Fruit fly (Drosophila melanogaster) whole organism, embryonic: ENCODE data around the gene fiz.

ENCODE experiments used
- Abd-B ChIP-seq: fragments of 200-800 bp; sonication (Bioruptor generic); optimal IDR thresholded peaks from 2 replicates; lab custom pipeline; 2018; ENCODE audit warnings: missing biosample characterization, mild to moderate bottlenecking, missing genetic modification characterization, moderate library complexity
- BEAF-32 ChIP-seq: fragments of 200-800 bp; sonication (Bioruptor generic); optimal IDR thresholded peaks from 3 replicates; lab custom pipeline; 2017; ENCODE audit warnings: missing biosample characterization, missing genetic modification characterization, mild to moderate bottlenecking, moderate library complexity, missing genetic modification reagents
- Bgb ChIP-seq: fragments of 200-800 bp; sonication (Bioruptor generic); IDR thresholded peaks from 2 replicates; pipeline ENCODE4 v1.3.6; 2022; ENCODE audit warnings: missing biosample characterization, missing genetic modification characterization; ENCODE audit not compliant: partially characterized antibody
- CG1024 ChIP-seq: fragments of 200-800 bp; sonication (Bioruptor generic); IDR thresholded peaks from 2 replicates; pipeline ENCODE4 v1.3.6; 2022; ENCODE audit warnings: missing biosample characterization, missing genetic modification characterization
- CG12236 ChIP-seq: fragments of 200-800 bp; sonication (Bioruptor generic); optimal IDR thresholded peaks from 2 replicates; lab custom pipeline; 2016; ENCODE audit warnings: missing biosample characterization, missing genetic modification characterization
- CG12942 ChIP-seq: fragments of 200-800 bp; sonication (Bioruptor generic); optimal IDR thresholded peaks from 3 replicates; lab custom pipeline; 2016; ENCODE audit warnings: missing biosample characterization, missing genetic modification characterization
- CG14710 ChIP-seq: fragments of 200-800 bp; sonication (Bioruptor generic); optimal IDR thresholded peaks from 3 replicates; lab custom pipeline; 2019; ENCODE audit warnings: missing biosample characterization, mild to moderate bottlenecking, missing genetic modification characterization, moderate library complexity
- CG15696 ChIP-seq: fragments of 200-800 bp; sonication (Bioruptor generic); optimal IDR thresholded peaks from 2 replicates; lab custom pipeline; 2019; ENCODE audit warnings: missing biosample characterization, mild to moderate bottlenecking, missing genetic modification characterization, moderate library complexity
- CG1602 ChIP-seq: fragments of 200-800 bp; sonication (Bioruptor generic); optimal IDR thresholded peaks from 3 replicates; lab custom pipeline; 2016; ENCODE audit warnings: missing biosample characterization, missing genetic modification characterization
- CG17802 ChIP-seq: fragments of 200-800 bp; sonication (Bioruptor generic); optimal IDR thresholded peaks from 2 replicates; lab custom pipeline; 2018; ENCODE audit warnings: missing biosample characterization, mild to moderate bottlenecking, missing genetic modification characterization, moderate library complexity
- CG17912 ChIP-seq: fragments of 200-800 bp; sonication (Bioruptor generic); optimal IDR thresholded peaks from 2 replicates; lab custom pipeline; 2018; ENCODE audit warnings: missing biosample characterization, mild to moderate bottlenecking, missing genetic modification characterization
- CG3163 ChIP-seq: fragments of 200-800 bp; sonication (Bioruptor generic); optimal IDR thresholded peaks from 3 replicates; lab custom pipeline; 2016; ENCODE audit warnings: missing biosample characterization, missing genetic modification characterization
- CG33557 ChIP-seq: fragments of 200-800 bp; sonication (Bioruptor generic); optimal IDR thresholded peaks from 2 replicates; lab custom pipeline; 2019; ENCODE audit warnings: missing biosample characterization, mild to moderate bottlenecking, missing genetic modification characterization, moderate library complexity
- CG4282 ChIP-seq: fragments of 200-800 bp; sonication (Bioruptor generic); optimal IDR thresholded peaks from 2 replicates; lab custom pipeline; 2016; ENCODE audit warnings: missing biosample characterization, missing genetic modification characterization
- CG5245 ChIP-seq: fragments of 200-800 bp; sonication (Bioruptor generic); optimal IDR thresholded peaks from 3 replicates; lab custom pipeline; 2016; ENCODE audit warnings: missing biosample characterization, missing genetic modification characterization
- CG7928 ChIP-seq: fragments of 200-800 bp; sonication (Bioruptor generic); optimal IDR thresholded peaks from 2 replicates; lab custom pipeline; 2017; ENCODE audit warnings: missing biosample characterization, mild to moderate bottlenecking, missing genetic modification characterization
- CG8281 ChIP-seq: fragments of 200-800 bp; sonication (Bioruptor generic); optimal IDR thresholded peaks from 2 replicates; lab custom pipeline; 2018; ENCODE audit warnings: missing biosample characterization, mild to moderate bottlenecking, missing genetic modification characterization, moderate library complexity
- CrebB ChIP-seq: fragments of 200-800 bp; sonication (Bioruptor generic); optimal IDR thresholded peaks from 3 replicates; lab custom pipeline; 2018; ENCODE audit warnings: missing biosample characterization, mild to moderate bottlenecking, missing genetic modification characterization
- Deaf1 ChIP-seq: fragments of 200-800 bp; optimal IDR thresholded peaks from 3 replicates; lab custom pipeline; 2019; ENCODE audit warnings: missing biosample characterization, mild to moderate bottlenecking, missing genetic modification characterization, moderate library complexity
- Doc2 ChIP-seq: fragments of 200-800 bp; sonication (Bioruptor generic); IDR thresholded peaks from 2 replicates; pipeline ENCODE4 v1.3.6; 2022; ENCODE audit warnings: missing biosample characterization, missing genetic modification characterization
- Ets97D ChIP-seq: fragments of 200-800 bp; sonication (Bioruptor generic); optimal IDR thresholded peaks from 3 replicates; lab custom pipeline; 2016; ENCODE audit warnings: missing biosample characterization, missing genetic modification characterization
- HLH54F ChIP-seq: fragments of 200-800 bp; sonication (Bioruptor generic); optimal IDR thresholded peaks from 3 replicates; lab custom pipeline; 2016; ENCODE audit warnings: missing biosample characterization, missing genetic modification characterization
- Hr78 ChIP-seq, 2 experiments: fragments of 200-800 bp in 1 of 2; fragments of >200 bp in 1 of 2; sonication (Bioruptor generic) in 1 of 2; optimal IDR thresholded peaks; 2 replicates each; lab custom pipeline; 2017 to 2019; ENCODE audit warnings: missing biosample characterization in 2 of 2, missing genetic modification characterization in 2 of 2, mild to moderate bottlenecking in 1 of 2, moderate library complexity in 1 of 2
- Lim3 ChIP-seq: fragments of 200-800 bp; sonication (Bioruptor generic); IDR thresholded peaks from 2 replicates; pipeline ENCODE4 v1.3.6; 2022; ENCODE audit warnings: missing biosample characterization, missing genetic modification characterization
- Nf-YA ChIP-seq: fragments of 200-800 bp; sonication (Bioruptor generic); IDR thresholded peaks from 2 replicates; pipeline ENCODE4 v1.3.6; 2022; ENCODE audit warnings: missing biosample characterization, missing genetic modification characterization
- Sin3A ChIP-seq: fragments of >200 bp; optimal IDR thresholded peaks from 2 replicates; lab custom pipeline; 2018
- Sox102F ChIP-seq: fragments of 200-800 bp; sonication (Bioruptor generic); optimal IDR thresholded peaks from 2 replicates; lab custom pipeline; 2018; ENCODE audit warnings: missing biosample characterization, mild to moderate bottlenecking, missing genetic modification characterization, moderate library complexity
- Spps ChIP-seq: fragments of 200-800 bp; sonication (Bioruptor generic); optimal IDR thresholded peaks from 2 replicates; lab custom pipeline; 2018; ENCODE audit warnings: missing biosample characterization, mild to moderate bottlenecking, missing genetic modification characterization
- Usf ChIP-seq: fragments of 200-800 bp; sonication (Bioruptor generic); optimal IDR thresholded peaks from 2 replicates; lab custom pipeline; 2017; ENCODE audit warnings: missing genotype, missing biosample characterization, missing genetic modification characterization
- al ChIP-seq: fragments of 200-800 bp; sonication (Bioruptor generic); IDR thresholded peaks from 2 replicates; pipeline ENCODE4 v1.3.6; 2022; ENCODE audit warnings: missing biosample characterization, missing genetic modification characterization
- bbx ChIP-seq: fragments of 200-800 bp; sonication (Bioruptor generic); IDR thresholded peaks from 2 replicates; pipeline ENCODE4 v1.3.6; 2022; ENCODE audit warnings: missing biosample characterization, missing genetic modification characterization; ENCODE audit not compliant: partially characterized antibody
- chm ChIP-seq: fragments of 200-800 bp; sonication (Bioruptor generic); IDR thresholded peaks from 2 replicates; pipeline ENCODE4 v1.3.6; 2022; ENCODE audit warnings: missing biosample characterization, missing genetic modification characterization
- chn ChIP-seq: fragments of 200-800 bp; sonication (Bioruptor generic); optimal IDR thresholded peaks from 2 replicates; lab custom pipeline; 2016; ENCODE audit warnings: missing biosample characterization, missing genetic modification characterization
- croc ChIP-seq: fragments of 200-800 bp; sonication (Bioruptor generic); conservative IDR thresholded peaks from 3 replicates; pipeline ENCODE4 v1.3.6; 2022; ENCODE audit warnings: missing biosample characterization, missing genetic modification characterization
- eve ChIP-seq, 2 experiments: fragments of >200 bp; optimal IDR thresholded peaks; 2 replicates each; lab custom pipeline; 2017; ENCODE audit warnings: missing biosample characterization in 2 of 2, missing genetic modification characterization in 2 of 2
- fd3F ChIP-seq: fragments of 200-800 bp; sonication (Bioruptor generic); optimal IDR thresholded peaks from 2 replicates; lab custom pipeline; 2018; ENCODE audit warnings: missing biosample characterization, mild to moderate bottlenecking, missing genetic modification characterization, moderate library complexity
- nerfin-1 ChIP-seq: fragments of 200-800 bp; sonication (Bioruptor generic); optimal IDR thresholded peaks from 3 replicates; lab custom pipeline; 2019; ENCODE audit warnings: missing biosample characterization, mild to moderate bottlenecking, missing genetic modification characterization, moderate library complexity
- nmo ChIP-seq: fragments of 200-800 bp; sonication (Bioruptor generic); optimal IDR thresholded peaks from 2 replicates; lab custom pipeline; 2018; ENCODE audit warnings: missing biosample characterization, mild to moderate bottlenecking, missing genetic modification characterization, moderate library complexity
- odd ChIP-seq: fragments of 200-800 bp; sonication (Bioruptor generic); optimal IDR thresholded peaks from 2 replicates; lab custom pipeline; 2017; ENCODE audit warnings: missing biosample characterization, mild to moderate bottlenecking, missing genetic modification characterization
- org-1 ChIP-seq: fragments of 200-800 bp; sonication (Bioruptor generic); optimal IDR thresholded peaks from 2 replicates; lab custom pipeline; 2017; ENCODE audit warnings: missing biosample characterization, missing genetic modification characterization
- otp ChIP-seq: fragments of 200-800 bp; sonication (Bioruptor generic); IDR thresholded peaks from 3 replicates; pipeline ENCODE4, ENCODE4 v1.3.6; 2022; ENCODE audit warnings: missing biosample characterization, missing genetic modification characterization
- pnt ChIP-seq: fragments of 200-800 bp; sonication (Bioruptor generic); optimal IDR thresholded peaks from 3 replicates; lab custom pipeline; 2016; ENCODE audit warnings: missing biosample characterization, missing genetic modification characterization
- ranshi ChIP-seq: fragments of 200-800 bp; sonication (Bioruptor generic); IDR thresholded peaks from 2 replicates; pipeline ENCODE4 v1.3.6; 2022; ENCODE audit warnings: missing biosample characterization, missing genetic modification characterization
- tap ChIP-seq: fragments of 200-800 bp; optimal IDR thresholded peaks from 3 replicates; lab custom pipeline; 2019; ENCODE audit warnings: missing biosample characterization, mild to moderate bottlenecking, missing genetic modification characterization, moderate library complexity
- trem ChIP-seq: fragments of 200-800 bp; optimal IDR thresholded peaks from 3 replicates; lab custom pipeline; 2019; ENCODE audit warnings: missing biosample characterization, mild to moderate bottlenecking, missing genetic modification characterization, moderate library complexity
- tup ChIP-seq: fragments of 200-800 bp; sonication (Bioruptor generic); optimal IDR thresholded peaks from 2 replicates; lab custom pipeline; 2016; ENCODE audit warnings: missing biosample characterization, mild to moderate bottlenecking, missing genetic modification characterization, moderate library complexity
- tx ChIP-seq: fragments of 200-800 bp; sonication (Bioruptor generic); optimal IDR thresholded peaks from 2 replicates; lab custom pipeline; 2016; ENCODE audit warnings: missing biosample characterization, missing genetic modification characterization
- wor ChIP-seq: fragments of 200-800 bp; sonication (Bioruptor generic); IDR thresholded peaks from 2 replicates; pipeline ENCODE4 v1.3.6; 2022; ENCODE audit warnings: missing biosample characterization, missing genetic modification characterization

fiz gene

dm6 chrX:14950273-14951272 is 41.1 kb upstream of the fiz start (continued):
- TF ChIP-seq Ets97D (GFP tag; lab: Kevin White, UChicago) (peak; percentile 47), nmo (peak; percentile 99), odd (GFP tag; lab: Kevin White, UChicago) (peak; percentile 91), CG7928 (GFP tag; lab: Kevin White, UChicago) (no peak), Usf (GFP tag; lab: Kevin White, UChicago) (peak; percentile 85), Spps (tag; lab: Kevin White, UChicago) (peak; percentile 96), chn (GFP tag; lab: Kevin White, UChicago) (peak; percentile 91), eve (GFP tag; optimal IDR thresholded peaks at IDR 0.05; lab: Kevin White, UChicago) (peak; percentile 83 to 98), CG15696 (tag; lab: Kevin White, UChicago) (peak; percentile 97), croc (GFP tag; lab: Robert Waterston, UW) (peak; percentile 95), CG4282 (GFP tag; lab: Kevin White, UChicago) (no peak), BEAF-32 (GFP tag; lab: Kevin White, UChicago) (no peak), org-1 (GFP tag; lab: Kevin White, UChicago) (peak; percentile 91), tap (tag; lab: Kevin White, UChicago) (peak; percentile 93), wor (GFP tag; lab: Robert Waterston, UW) (peak; percentile 93), Deaf1 (tag; lab: Kevin White, UChicago) (peak; percentile 79), tx (GFP tag; lab: Kevin White, UChicago) (peak; percentile 68), Bgb (GFP tag; lab: Robert Waterston, UW) (peak; percentile 20; the same call in 1 of the 2 replicates), Doc2 (peak; percentile 36; the same call in 1 of the 2 replicates), Sin3A (lab: Kevin White, UChicago) (no peak), Sox102F (peak; percentile 94), CG17802 (tag; lab: Kevin White, UChicago) (peak; percentile 63), fd3F (GFP tag; lab: Kevin White, UChicago) (peak; percentile 73), Lim3 (GFP tag; lab: Robert Waterston, UW) (peak; percentile 74), CG12942 (peak; percentile 83), CG33557 (peak; percentile 98), bbx (GFP tag; lab: Robert Waterston, UW) (peak; percentile 30; the same call in 1 of the 2 replicates), CG3163 (GFP tag; lab: Kevin White, UChicago) (peak; percentile 30), CG17912 (peak; percentile 0), trem (tag; lab: Kevin White, UChicago) (peak; percentile 96), Nf-YA (GFP tag; lab: Robert Waterston, UW) (peak; percentile 73), tup (GFP tag; lab: Kevin White, UChicago) (peak; percentile 49), pnt (GFP tag; lab: Kevin White, UChicago) (peak; percentile 80), CrebB (tag; lab: Kevin White, UChicago) (peak; percentile 74), ranshi (peak; percentile 84), CG12236 (GFP tag; lab: Kevin White, UChicago) (peak; percentile 83), CG14710 (tag; lab: Kevin White, UChicago) (peak; percentile 98), CG1602 (peak; percentile 97), Hr78 (GFP tag; optimal IDR thresholded peaks at IDR 0.05; lab: Kevin White, UChicago) (peak in 1 of 2 experiments; percentile 93), al (GFP tag; lab: Robert Waterston, UW) (peak; percentile 57), HLH54F (peak; percentile 71), chm (GFP tag; lab: Robert Waterston, UW) (peak; percentile 43), CG8281 (tag; lab: Kevin White, UChicago) (peak; percentile 86), otp (GFP tag; lab: Robert Waterston, UW) (peak; percentile 82), nerfin-1 (tag; lab: Kevin White, UChicago) (peak; percentile 97), Abd-B (GFP tag; lab: Kevin White, UChicago) (peak; percentile 93), CG1024 (GFP tag; lab: Robert Waterston, UW) (peak; percentile 78), CG5245 (GFP tag; lab: Kevin White, UChicago) (peak; percentile 86)
